Fruit fly (Drosophila melanogaster) whole organism, embryonic: ENCODE measurements around the gene Uggt.

Source experiments
- Ada2b ChIP-seq: fragments of 200-800 bp; sonication (Bioruptor generic); IDR thresholded peaks from 2 replicates; pipeline ENCODE4 v1.3.6; 2022; ENCODE audit warnings: missing biosample characterization, missing genetic modification characterization
- CG10366 ChIP-seq: fragments of 200-800 bp; sonication (Bioruptor generic); IDR thresholded peaks from 2 replicates; pipeline ENCODE4 v1.3.6; 2022; ENCODE audit warnings: missing biosample characterization, missing genetic modification characterization
- CG11504 ChIP-seq: fragments of 200-800 bp; sonication (Bioruptor generic); optimal IDR thresholded peaks from 3 replicates; lab custom pipeline; 2019; ENCODE audit warnings: missing biosample characterization, mild to moderate bottlenecking, missing genetic modification characterization, moderate library complexity
- CG11695 ChIP-seq: fragments of 200-800 bp; sonication (Bioruptor generic); IDR thresholded peaks from 3 replicates; pipeline ENCODE4 v1.3.6; 2022; ENCODE audit warnings: missing biosample characterization, missing genetic modification characterization
- CG13775 ChIP-seq: fragments of 200-800 bp; sonication (Bioruptor generic); optimal IDR thresholded peaks from 3 replicates; lab custom pipeline; 2017; ENCODE audit warnings: missing biosample characterization, mild to moderate bottlenecking, missing genetic modification characterization
- CG15514 ChIP-seq: fragments of 200-800 bp; sonication (Bioruptor generic); optimal IDR thresholded peaks from 3 replicates; lab custom pipeline; 2017; ENCODE audit warnings: missing biosample characterization, missing genetic modification characterization, mild to moderate bottlenecking, moderate library complexity, missing genetic modification reagents
- CG2199 ChIP-seq: fragments of 200-800 bp; sonication (Bioruptor generic); IDR thresholded peaks from 3 replicates; pipeline ENCODE4 v1.3.6; 2022; ENCODE audit warnings: missing biosample characterization, missing genetic modification characterization
- CG31224 ChIP-seq: fragments of 200-800 bp; sonication (Bioruptor generic); IDR thresholded peaks from 2 replicates; pipeline ENCODE4 v1.3.6; 2022; ENCODE audit warnings: missing biosample characterization, missing genetic modification characterization
- CG33557 ChIP-seq: fragments of 200-800 bp; sonication (Bioruptor generic); optimal IDR thresholded peaks from 2 replicates; lab custom pipeline; 2019; ENCODE audit warnings: missing biosample characterization, mild to moderate bottlenecking, missing genetic modification characterization, moderate library complexity
- CG3847 ChIP-seq: fragments of 200-800 bp; sonication (Bioruptor generic); IDR thresholded peaks from 2 replicates; pipeline ENCODE4 v1.3.6; 2022; ENCODE audit warnings: missing biosample characterization, missing genetic modification characterization
- CG42726 ChIP-seq: fragments of 200-800 bp; sonication (Bioruptor generic); IDR thresholded peaks from 2 replicates; pipeline ENCODE4 v1.3.6; 2022; ENCODE audit warnings: missing biosample characterization, missing genetic modification characterization; ENCODE audit not compliant: partially characterized antibody
- CG4617 ChIP-seq: fragments of 200-800 bp; sonication (Bioruptor generic); optimal IDR thresholded peaks from 3 replicates; lab custom pipeline; 2016; ENCODE audit warnings: missing biosample characterization, missing genetic modification characterization, borderline replicate concordance
- CG4820 ChIP-seq: fragments of 200-800 bp; sonication (Bioruptor generic); optimal IDR thresholded peaks from 3 replicates; lab custom pipeline; 2016; ENCODE audit warnings: missing biosample characterization, missing genetic modification characterization
- CG6854 ChIP-seq: fragments of 200-800 bp; sonication (Bioruptor generic); optimal IDR thresholded peaks from 3 replicates; lab custom pipeline; 2017; ENCODE audit warnings: missing biosample characterization, mild to moderate bottlenecking, missing genetic modification characterization
- CG7928 ChIP-seq: fragments of 200-800 bp; sonication (Bioruptor generic); optimal IDR thresholded peaks from 2 replicates; lab custom pipeline; 2017; ENCODE audit warnings: missing biosample characterization, mild to moderate bottlenecking, missing genetic modification characterization
- CG8290 ChIP-seq, 3 experiments: fragments of 200-800 bp; sonication (Bioruptor generic); optimal IDR thresholded peaks; 2 replicates each; lab custom pipeline; 2016 to 2019; ENCODE audit warnings: missing biosample characterization in 3 of 3, missing genetic modification characterization in 3 of 3, mild to moderate bottlenecking in 2 of 3, moderate library complexity in 1 of 3
- CG9215 ChIP-seq: fragments of 200-800 bp; sonication (Bioruptor generic); IDR thresholded peaks from 2 replicates; pipeline ENCODE4 v1.3.6; 2022; ENCODE audit warnings: missing biosample characterization, missing genetic modification characterization
- CG9876 ChIP-seq: fragments of 200-800 bp; sonication (Bioruptor generic); optimal IDR thresholded peaks from 2 replicates; lab custom pipeline; 2016; ENCODE audit warnings: missing biosample characterization, missing genetic modification characterization
- CoRest ChIP-seq: fragments of 200-800 bp; sonication (Bioruptor generic); optimal IDR thresholded peaks from 3 replicates; lab custom pipeline; 2018; ENCODE audit warnings: missing biosample characterization, mild to moderate bottlenecking, missing genetic modification characterization, moderate library complexity
- Deaf1 ChIP-seq: fragments of 200-800 bp; optimal IDR thresholded peaks from 3 replicates; lab custom pipeline; 2019; ENCODE audit warnings: missing biosample characterization, mild to moderate bottlenecking, missing genetic modification characterization, moderate library complexity
- Dll ChIP-seq: fragments of 200-800 bp; sonication (Bioruptor generic); IDR thresholded peaks from 4 replicates; pipeline ENCODE4 v1.3.6; 2022; ENCODE audit warnings: missing biosample characterization, missing genetic modification characterization; ENCODE audit not compliant: partially characterized antibody
- E2f2 ChIP-seq: fragments of 200-800 bp; sonication (Bioruptor generic); IDR thresholded peaks from 2 replicates; pipeline ENCODE4 v1.3.6; 2022; ENCODE audit warnings: missing biosample characterization, missing genetic modification characterization
- HLH54F ChIP-seq: fragments of 200-800 bp; sonication (Bioruptor generic); optimal IDR thresholded peaks from 3 replicates; lab custom pipeline; 2016; ENCODE audit warnings: missing biosample characterization, missing genetic modification characterization
- Hsf ChIP-seq: fragments of 200-800 bp; sonication (Bioruptor generic); optimal IDR thresholded peaks from 3 replicates; lab custom pipeline; 2016; ENCODE audit warnings: missing biosample characterization, missing genetic modification characterization
- Nf-YB ChIP-seq: fragments of 200-800 bp; sonication (Bioruptor generic); optimal IDR thresholded peaks from 3 replicates; lab custom pipeline; 2019; ENCODE audit warnings: missing biosample characterization, mild to moderate bottlenecking, missing genetic modification characterization, moderate library complexity
- Stat92E ChIP-seq, 3 experiments: fragments of >200 bp in 2 of 3; fragments of 200-800 bp in 1 of 3; sonication (Bioruptor generic) in 1 of 3; optimal IDR thresholded peaks; 2 replicates each; lab custom pipeline; 2017 to 2019; ENCODE audit warnings: missing biosample characterization in 3 of 3, missing genetic modification characterization in 3 of 3, mild to moderate bottlenecking in 1 of 3, moderate library complexity in 1 of 3
- bigmax ChIP-seq: fragments of 200-800 bp; sonication (Bioruptor generic); optimal IDR thresholded peaks from 2 replicates; lab custom pipeline; 2018; ENCODE audit warnings: missing biosample characterization, mild to moderate bottlenecking, missing genetic modification characterization
- bowl ChIP-seq: fragments of 200-800 bp; sonication (Bioruptor generic); IDR thresholded peaks from 2 replicates; pipeline ENCODE4 v1.3.6; 2022; ENCODE audit warnings: missing biosample characterization, missing genetic modification characterization
- caup ChIP-seq: fragments of 200-800 bp; sonication (Bioruptor generic); optimal IDR thresholded peaks from 3 replicates; lab custom pipeline; 2017; ENCODE audit warnings: missing biosample characterization, mild to moderate bottlenecking, missing genetic modification characterization, moderate library complexity; ENCODE audit not compliant: severe bottlenecking
- chif ChIP-seq, 2 experiments: fragments of 200-800 bp; sonication (Bioruptor generic); optimal IDR thresholded peaks; 3 replicates each; lab custom pipeline; 2016; ENCODE audit warnings: missing biosample characterization in 2 of 2, missing genetic modification characterization in 2 of 2
- dimm ChIP-seq: fragments of 200-800 bp; sonication (Bioruptor generic); IDR thresholded peaks from 2 replicates; pipeline ENCODE4 v1.3.6; 2022; ENCODE audit warnings: missing biosample characterization, missing genetic modification characterization
- dm ChIP-seq: fragments of 200-800 bp; sonication (Bioruptor generic); optimal IDR thresholded peaks from 3 replicates; lab custom pipeline; 2016; ENCODE audit warnings: missing biosample characterization, missing genetic modification characterization
- dysf ChIP-seq: fragments of 200-800 bp; sonication (Bioruptor generic); IDR thresholded peaks from 3 replicates; pipeline ENCODE4 v1.3.6; 2022; ENCODE audit warnings: missing biosample characterization, missing genetic modification characterization
- emc ChIP-seq: fragments of 200-800 bp; sonication (Bioruptor generic); optimal IDR thresholded peaks from 2 replicates; lab custom pipeline; 2016; ENCODE audit warnings: missing biosample characterization, missing genetic modification characterization
- en ChIP-seq: fragments of 200-800 bp; sonication (Bioruptor generic); optimal IDR thresholded peaks from 2 replicates; lab custom pipeline; 2016; ENCODE audit warnings: missing biosample characterization, missing genetic modification characterization
- esg ChIP-seq: fragments of 200-800 bp; sonication (Bioruptor generic); conservative IDR thresholded peaks from 2 replicates; pipeline ENCODE4 v1.3.6; 2022; ENCODE audit warnings: missing biosample characterization, missing genetic modification characterization
- fd64A ChIP-seq: fragments of 200-800 bp; sonication (Bioruptor generic); optimal IDR thresholded peaks from 3 replicates; lab custom pipeline; 2018; ENCODE audit warnings: missing biosample characterization, mild to moderate bottlenecking, missing genetic modification characterization
- gfzf ChIP-seq: fragments of 200-800 bp; sonication (Bioruptor generic); optimal IDR thresholded peaks from 2 replicates; lab custom pipeline; 2016; ENCODE audit warnings: missing biosample characterization, mild to moderate bottlenecking, missing genetic modification characterization, moderate library complexity
- insv ChIP-seq, 2 experiments: fragments of 200-800 bp; sonication (Bioruptor generic); optimal IDR thresholded peaks; 3 replicates each; lab custom pipeline; 2016 to 2018; ENCODE audit warnings: missing biosample characterization in 2 of 2, missing genetic modification characterization in 2 of 2
- jing ChIP-seq: fragments of 200-800 bp; sonication (Bioruptor generic); optimal IDR thresholded peaks from 2 replicates; lab custom pipeline; 2018; ENCODE audit warnings: missing biosample characterization, mild to moderate bottlenecking, missing genetic modification characterization
- klu ChIP-seq: fragments of 200-800 bp; sonication (Bioruptor generic); IDR thresholded peaks from 2 replicates; pipeline ENCODE4 v1.3.6; 2022; ENCODE audit warnings: missing biosample characterization, missing genetic modification characterization
- lilli ChIP-seq: fragments of 200-800 bp; sonication (Bioruptor generic); optimal IDR thresholded peaks from 3 replicates; lab custom pipeline; 2016; ENCODE audit warnings: missing biosample characterization, missing genetic modification characterization
- lmd ChIP-seq: fragments of 200-800 bp; sonication (Bioruptor generic); IDR thresholded peaks from 2 replicates; pipeline ENCODE4 v1.3.6; 2022; ENCODE audit warnings: missing biosample characterization, missing genetic modification characterization
- maf-S ChIP-seq: fragments of 200-800 bp; sonication (Bioruptor generic); optimal IDR thresholded peaks from 2 replicates; lab custom pipeline; 2016; ENCODE audit warnings: missing biosample characterization, missing genetic modification characterization
- nom ChIP-seq: fragments of 200-800 bp; sonication (Bioruptor generic); optimal IDR thresholded peaks from 2 replicates; lab custom pipeline; 2017; ENCODE audit warnings: missing biosample characterization, missing genetic modification characterization, mild to moderate bottlenecking, moderate library complexity, missing genetic modification reagents
- peb ChIP-seq: fragments of 200-800 bp; sonication (Bioruptor generic); IDR thresholded peaks from 2 replicates; pipeline ENCODE4 v1.3.6; 2022; ENCODE audit warnings: missing biosample characterization, missing genetic modification characterization
- sr ChIP-seq: fragments of 200-800 bp; sonication (Bioruptor generic); IDR thresholded peaks from 3 replicates; pipeline ENCODE4 v1.3.6; 2022; ENCODE audit warnings: missing biosample characterization, missing genetic modification characterization
- tll ChIP-seq, 2 experiments: fragments of 200-800 bp in 1 of 2; fragments of >200 bp in 1 of 2; sonication (Bioruptor generic) in 1 of 2; optimal IDR thresholded peaks; 2 replicates each; lab custom pipeline; 2017 to 2019; ENCODE audit warnings: missing biosample characterization in 2 of 2, missing genetic modification characterization in 2 of 2, mild to moderate bottlenecking in 1 of 2, moderate library complexity in 1 of 2
- tx ChIP-seq: fragments of 200-800 bp; sonication (Bioruptor generic); optimal IDR thresholded peaks from 2 replicates; lab custom pipeline; 2016; ENCODE audit warnings: missing biosample characterization, missing genetic modification characterization
- wdn ChIP-seq: fragments of 200-800 bp; sonication (Bioruptor generic); IDR thresholded peaks from 2 replicates; pipeline ENCODE4 v1.3.6; 2022; ENCODE audit warnings: missing biosample characterization, missing genetic modification characterization

Gene Uggt

DNA sequence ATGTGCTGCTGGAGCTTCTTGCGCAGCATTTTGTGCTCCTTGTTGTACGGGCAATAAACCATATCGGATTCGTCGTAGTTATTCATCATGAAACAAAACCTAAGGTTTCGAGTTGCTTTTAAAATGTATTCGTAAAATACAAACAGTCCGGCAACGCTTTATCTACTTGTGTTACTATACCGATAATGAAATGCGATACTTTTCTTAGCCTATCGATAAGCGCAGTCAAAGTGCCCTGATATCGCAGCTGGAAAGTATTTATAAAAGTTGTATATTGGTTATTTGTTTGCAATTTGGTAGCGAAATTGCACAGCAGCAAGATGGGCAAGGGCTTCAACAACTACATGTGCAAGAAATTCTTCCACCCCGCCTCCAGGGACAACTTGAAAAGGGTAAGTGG is 28.9 kb downstream of the Uggt start, which contains the start of the genes arx and CG6843 (continued):
- peak; percentile 14 for TF ChIP-seq CoRest (tag; lab: Kevin White, UChicago)
- TF ChIP-seq insv (GFP tag; optimal IDR thresholded peaks at IDR 0.05; lab: Kevin White, UChicago): no peak
- TF ChIP-seq Deaf1 (tag; lab: Kevin White, UChicago): no peak
- TF ChIP-seq tx (GFP tag; lab: Kevin White, UChicago): no peak
- peak; percentile 28 for TF ChIP-seq gfzf (GFP tag; lab: Kevin White, UChicago)
- TF ChIP-seq bowl (GFP tag; lab: Robert Waterston, UW): no peak
- no peak for TF ChIP-seq CG33557 (GFP tag; lab: Kevin White, UChicago)
- no peak for TF ChIP-seq wdn (GFP tag; lab: Robert Waterston, UW)
- TF ChIP-seq chif (GFP tag; optimal IDR thresholded peaks at IDR 0.05; lab: Kevin White, UChicago): no peak
- peak; percentile 51 for TF ChIP-seq CG15514 (GFP tag; lab: Kevin White, UChicago)
- TF ChIP-seq CG11504: no peak
- TF ChIP-seq E2f2: peak; percentile 70
- no peak for TF ChIP-seq Ada2b (GFP tag; lab: Robert Waterston, UW)
- no peak for TF ChIP-seq maf-S (GFP tag; lab: Kevin White, UChicago)
- no peak for TF ChIP-seq CG13775 (GFP tag; lab: Kevin White, UChicago)
- TF ChIP-seq CG42726 (GFP tag; lab: Robert Waterston, UW): peak; percentile 80; the same call in 1 of the 2 replicates
- TF ChIP-seq CG7928 (GFP tag; lab: Kevin White, UChicago): peak; percentile 9
- TF ChIP-seq dimm (GFP tag; lab: Robert Waterston, UW): no peak
- no peak for TF ChIP-seq en (GFP tag; lab: Kevin White, UChicago)
- TF ChIP-seq Hsf: no peak
- TF ChIP-seq Stat92E (GFP tag; optimal IDR thresholded peaks at IDR 0.05; lab: Kevin White, UChicago): peak in 1 of 3 experiments; percentile 27
- TF ChIP-seq bigmax (GFP tag; lab: Kevin White, UChicago): no peak
- no peak for TF ChIP-seq CG9876 (GFP tag; lab: Kevin White, UChicago)
- TF ChIP-seq esg: no peak
- no peak for TF ChIP-seq CG9215
- no peak for TF ChIP-seq klu (GFP tag; lab: Robert Waterston, UW)
- TF ChIP-seq Dll: peak; percentile 92
- TF ChIP-seq peb (GFP tag; lab: Robert Waterston, UW): no peak
- no peak for TF ChIP-seq sr (GFP tag; lab: Robert Waterston, UW)
- no peak for TF ChIP-seq CG10366 (GFP tag; lab: Robert Waterston, UW)
- no peak for TF ChIP-seq Nf-YB (GFP tag; lab: Kevin White, UChicago)
- no peak for TF ChIP-seq CG31224 (GFP tag; lab: Robert Waterston, UW)
- TF ChIP-seq lmd (GFP tag; lab: Robert Waterston, UW): no peak
- TF ChIP-seq jing (GFP tag; lab: Kevin White, UChicago): no peak
- TF ChIP-seq dysf (GFP tag; lab: Robert Waterston, UW): no peak
- no peak for TF ChIP-seq CG4820 (GFP tag; lab: Kevin White, UChicago)
- no peak for TF ChIP-seq emc (GFP tag; lab: Kevin White, UChicago)
- peak; percentile 7 for TF ChIP-seq lilli (GFP tag; lab: Kevin White, UChicago)
- TF ChIP-seq tll (GFP tag; optimal IDR thresholded peaks at IDR 0.05; lab: Kevin White, UChicago): no peak
- no peak for TF ChIP-seq CG8290 (GFP tag; optimal IDR thresholded peaks at IDR 0.05; lab: Kevin White, UChicago)
- TF ChIP-seq CG8290 (tag; optimal IDR thresholded peaks at IDR 0.05; lab: Kevin White, UChicago): no peak
- TF ChIP-seq CG3847 (GFP tag; lab: Robert Waterston, UW): peak; percentile 52; the same call in 1 of the 2 replicates
- no peak for TF ChIP-seq dm (GFP tag; lab: Kevin White, UChicago)
- no peak for TF ChIP-seq CG11695
- no peak for TF ChIP-seq fd64A (GFP tag; lab: Kevin White, UChicago)
- peak; percentile 90 for TF ChIP-seq CG4617 (GFP tag; lab: Kevin White, UChicago)
- TF ChIP-seq CG6854 (GFP tag; lab: Kevin White, UChicago): no peak
- peak; percentile 13; the same call in 1 of the 3 replicates for TF ChIP-seq CG2199 (GFP tag; lab: Robert Waterston, UW)
- TF ChIP-seq caup: no peak
- TF ChIP-seq nom: no peak
- no peak for TF ChIP-seq HLH54F (GFP tag; lab: Kevin White, UChicago)
